Fruit fly (Drosophila melanogaster): ENCODE results near the gene CG43155.

The CG43155 gene

dm6 chrX:11449476-11450119 lies 10.0 kb upstream of the CG43155 start (continued):
- TF ChIP-seq ttk (GFP tag; IDR thresholded peaks at IDR 0.05) (peak; percentile 86), CG34422 (GFP tag; IDR thresholded peaks at IDR 0.05) (peak; percentile 91), Poxn (GFP tag; IDR thresholded peaks at IDR 0.05) (peak; percentile 49; the same call in 1 of the 2 replicates), vfl (GFP tag; optimal IDR thresholded peaks at IDR 0.05) (peak; percentile 65), Mrtf (GFP tag; IDR thresholded peaks at IDR 0.05) (peak; percentile 89), CG15514 (GFP tag; optimal IDR thresholded peaks at IDR 0.05) (peak; percentile 72), NK7.1 (GFP tag; optimal IDR thresholded peaks at IDR 0.05) (peak; percentile 61), CHES-1-like (GFP tag; optimal IDR thresholded peaks at IDR 0.05) (peak; percentile 86), pan (optimal IDR thresholded peaks at IDR 0.05) (no peak), pan (GFP tag; optimal IDR thresholded peaks at IDR 0.05 in 1 of 2, IDR thresholded peaks at IDR 0.05 in 1 of 2) (peak in 1 of 2 experiments; percentile 91), CG3407 (GFP tag; optimal IDR thresholded peaks at IDR 0.05) (peak; percentile 49), fd3F (GFP tag; optimal IDR thresholded peaks at IDR 0.05) (peak; percentile 80), Neu2 (GFP tag; optimal IDR thresholded peaks at IDR 0.05; ENCODE audit: borderline replicate concordance) (peak; percentile 71), zfh2 (GFP tag; optimal IDR thresholded peaks at IDR 0.05) (peak; percentile 80), MESR4 (GFP tag; optimal IDR thresholded peaks at IDR 0.05) (peak; percentile 19), CG8089 (GFP tag; optimal IDR thresholded peaks at IDR 0.05) (peak; percentile 81), CG17802 (tag; optimal IDR thresholded peaks at IDR 0.05) (peak; percentile 60), Nf-YA (GFP tag; IDR thresholded peaks at IDR 0.05) (peak; percentile 71), klu (GFP tag; IDR thresholded peaks at IDR 0.05) (peak; percentile 67), nmo (GFP tag; optimal IDR thresholded peaks at IDR 0.05) (peak; percentile 73), CG9817 (tag; optimal IDR thresholded peaks at IDR 0.05) (peak; percentile 89), CG1647 (GFP tag; optimal IDR thresholded peaks at IDR 0.05) (peak; percentile 82), Scr (GFP tag; IDR thresholded peaks at IDR 0.05; ENCODE audit: partially characterized antibody) (no peak), Atf-2 (GFP tag; optimal IDR thresholded peaks at IDR 0.05) (peak; percentile 73), cg (GFP tag; optimal IDR thresholded peaks at IDR 0.05) (peak; percentile 22), onecut (GFP tag; IDR thresholded peaks at IDR 0.05) (peak; percentile 74), Meics (GFP tag; optimal IDR thresholded peaks at IDR 0.05) (peak; percentile 85), dm (GFP tag; optimal IDR thresholded peaks at IDR 0.05) (peak; percentile 59), ind (GFP tag; optimal IDR thresholded peaks at IDR 0.05) (peak; percentile 88), Hr39 (optimal IDR thresholded peaks at IDR 0.05) (no peak), Ada2b (GFP tag; IDR thresholded peaks at IDR 0.05) (peak; percentile 92), CG1233 (GFP tag; optimal IDR thresholded peaks at IDR 0.05) (peak; percentile 82), HmgD (GFP tag; optimal IDR thresholded peaks at IDR 0.05) (peak; percentile 57), CG2202 (tag; optimal IDR thresholded peaks at IDR 0.05) (peak; percentile 43), CG7357 (GFP tag; IDR thresholded peaks at IDR 0.05) (peak; percentile 81), org-1 (GFP tag; optimal IDR thresholded peaks at IDR 0.05) (peak; percentile 78), mam (GFP tag; optimal IDR thresholded peaks at IDR 0.05) (peak; percentile 87), Doc3 (GFP tag; IDR thresholded peaks at IDR 0.05; ENCODE audit: partially characterized antibody) (no peak), bsh (GFP tag; optimal IDR thresholded peaks at IDR 0.05) (peak in 1 of 2 experiments; percentile 84), CG7271 (tag; optimal IDR thresholded peaks at IDR 0.05) (peak; percentile 76), CG1832 (GFP tag; optimal IDR thresholded peaks at IDR 0.05) (no peak), jing (GFP tag; optimal IDR thresholded peaks at IDR 0.05) (peak; percentile 78), CG11696 (GFP tag; IDR thresholded peaks at IDR 0.05) (peak; percentile 66), CG6683 (GFP tag; optimal IDR thresholded peaks at IDR 0.05) (peak; percentile 50), ham (GFP tag; IDR thresholded peaks at IDR 0.05) (peak; percentile 68; the same call in 1 of the 2 replicates), Spps (tag; optimal IDR thresholded peaks at IDR 0.05) (peak; percentile 33), slbo (GFP tag; IDR thresholded peaks at IDR 0.05) (peak; percentile 89), pros (GFP tag; optimal IDR thresholded peaks at IDR 0.05) (no peak), nau (GFP tag; optimal IDR thresholded peaks at IDR 0.05) (peak; percentile 78), CG7987 (GFP tag; optimal IDR thresholded peaks at IDR 0.05) (peak; percentile 73)
